Fruit fly (Drosophila melanogaster) whole organism, wandering third instar larva: ENCODE data around the gene CG5877.

Experiments
- Abd-B ChIP-seq: fragments of >200 bp; optimal IDR thresholded peaks from 2 replicates; lab custom pipeline; 2017; ENCODE audit warnings: missing biosample characterization, missing genetic modification characterization
- CG32264 ChIP-seq: fragments of 200-800 bp; sonication (Bioruptor generic); optimal IDR thresholded peaks from 2 replicates; lab custom pipeline; 2016; ENCODE audit warnings: missing biosample characterization, missing genetic modification characterization
- CG9705 ChIP-seq: fragments of 200-800 bp; sonication (Bioruptor generic); optimal IDR thresholded peaks from 2 replicates; lab custom pipeline; 2018; ENCODE audit warnings: missing biosample characterization, mild to moderate bottlenecking, missing genetic modification characterization
- CrebA ChIP-seq: fragments of 200-800 bp; sonication (Bioruptor generic); optimal IDR thresholded peaks from 2 replicates; lab custom pipeline; 2016; ENCODE audit warnings: missing biosample characterization, mild to moderate bottlenecking, missing genetic modification characterization, borderline replicate concordance
- Dfd ChIP-seq: fragments of >200 bp; optimal IDR thresholded peaks from 2 replicates; lab custom pipeline; 2017; ENCODE audit warnings: missing biosample characterization, missing genetic modification characterization
- Dif ChIP-seq: fragments of 200-275, 200-300 bp; sonication (Bioruptor generic); optimal IDR thresholded peaks from 2 replicates; lab custom pipeline; 2018; ENCODE audit warnings: missing biosample characterization, missing genetic modification characterization; ENCODE audit not compliant: partially characterized antibody
- GATAd ChIP-seq: sonication (Bioruptor generic); optimal IDR thresholded peaks from 2 replicates; lab custom pipeline; 2016; ENCODE audit warnings: missing biosample characterization, missing genetic modification characterization
- HLH106 ChIP-seq: fragments of 200-800 bp; optimal IDR thresholded peaks from 3 replicates; lab custom pipeline; 2019; ENCODE audit warnings: missing biosample characterization, mild to moderate bottlenecking, missing genetic modification characterization, moderate library complexity
- Hnf4 ChIP-seq: fragments of 200-800 bp; sonication (Bioruptor generic); optimal IDR thresholded peaks from 2 replicates; lab custom pipeline; 2016; ENCODE audit warnings: missing biosample characterization, mild to moderate bottlenecking, missing genetic modification characterization
- Hr78 ChIP-seq: fragments of >200 bp; optimal IDR thresholded peaks from 2 replicates; lab custom pipeline; 2017; ENCODE audit warnings: missing biosample characterization, missing genetic modification characterization
- Hr83 ChIP-seq: fragments of 200-300 bp; sonication (Bioruptor generic); optimal IDR thresholded peaks from 2 replicates; lab custom pipeline; 2016; ENCODE audit warnings: missing biosample characterization, mild to moderate bottlenecking, missing genetic modification characterization, moderate library complexity; ENCODE audit not compliant: poor library complexity, severe bottlenecking
- Jra ChIP-seq: sonication (Bioruptor generic); optimal IDR thresholded peaks from 2 replicates; lab custom pipeline; 2016; ENCODE audit warnings: missing biosample characterization, missing genetic modification characterization
- Mio ChIP-seq: sonication (Bioruptor generic); optimal IDR thresholded peaks from 2 replicates; lab custom pipeline; 2016; ENCODE audit warnings: missing biosample characterization, missing genetic modification characterization
- Myc ChIP-seq: fragments of >200 bp; optimal IDR thresholded peaks from 2 replicates; lab custom pipeline; 2017
- N ChIP-seq: fragments of >200 bp; optimal IDR thresholded peaks from 2 replicates; lab custom pipeline; 2018; ENCODE audit warnings: missing biosample characterization, missing external identifiers, missing genetic modification characterization
- OdsH ChIP-seq: fragments of 200-800 bp; sonication (Bioruptor generic); optimal IDR thresholded peaks from 2 replicates; lab custom pipeline; 2016; ENCODE audit warnings: missing biosample characterization, mild to moderate bottlenecking, missing genetic modification characterization
- Rel ChIP-seq, 2 experiments: fragments of 200-800 bp; sonication (Bioruptor generic) in 1 of 2; optimal IDR thresholded peaks; 2 replicates in 1 of 2; 3 replicates in 1 of 2; lab custom pipeline; 2016 to 2019; ENCODE audit warnings: mild to moderate bottlenecking in 2 of 2, missing biosample characterization in 2 of 2, missing genetic modification characterization in 2 of 2, moderate library complexity in 1 of 2
- Sp1 ChIP-seq: fragments of 200-800 bp; sonication (Bioruptor generic); optimal IDR thresholded peaks from 3 replicates; lab custom pipeline; 2019; ENCODE audit warnings: missing biosample characterization, mild to moderate bottlenecking, missing genetic modification characterization, moderate library complexity
- Vsx2 ChIP-seq: fragments of 200-300, 225-300 bp; sonication (Bioruptor generic); optimal IDR thresholded peaks from 2 replicates; lab custom pipeline; 2018; ENCODE audit warnings: missing biosample characterization, missing genetic modification characterization; ENCODE audit not compliant: partially characterized antibody
- br ChIP-seq: fragments of 200-800 bp; sonication (Bioruptor generic); optimal IDR thresholded peaks from 2 replicates; lab custom pipeline; 2016; ENCODE audit warnings: missing biosample characterization, missing genetic modification characterization
- brk ChIP-seq: fragments of 200-800 bp; sonication (Bioruptor generic); optimal IDR thresholded peaks from 2 replicates; lab custom pipeline; 2016; ENCODE audit warnings: missing biosample characterization, mild to moderate bottlenecking, missing genetic modification characterization
- dl ChIP-seq, 2 experiments: fragments of 175-275, 200-275 bp in 1 of 2; fragments of 200-275 bp in 1 of 2; sonication (Bioruptor generic); optimal IDR thresholded peaks; lab custom pipeline; 2018; ENCODE audit warnings: mild to moderate bottlenecking in 2 of 2, missing biosample characterization in 2 of 2, missing genetic modification characterization in 2 of 2, moderate library complexity in 2 of 2; ENCODE audit not compliant: partially characterized antibody in 2 of 2, insufficient read depth in 1 of 2
- dmrt93B ChIP-seq: fragments of 200-800 bp; sonication (Bioruptor generic); optimal IDR thresholded peaks from 2 replicates; lab custom pipeline; 2018; ENCODE audit warnings: missing biosample characterization, mild to moderate bottlenecking, missing genetic modification characterization
- dsf ChIP-seq: sonication (Bioruptor generic); optimal IDR thresholded peaks from 2 replicates; lab custom pipeline; 2016; ENCODE audit warnings: missing biosample characterization, missing genetic modification characterization, borderline replicate concordance
- ey ChIP-seq: fragments of 200-800 bp; sonication (Bioruptor generic); optimal IDR thresholded peaks from 2 replicates; lab custom pipeline; 2016; ENCODE audit warnings: missing biosample characterization, missing genetic modification characterization
- foxo ChIP-seq, 2 experiments: fragments of 200-800 bp; sonication (Bioruptor generic); optimal IDR thresholded peaks; 2 replicates in 1 of 2; 3 replicates in 1 of 2; lab custom pipeline; 2016 to 2017; ENCODE audit warnings: missing biosample characterization in 2 of 2, missing genetic modification characterization in 2 of 2
- fru ChIP-seq: fragments of 200-800 bp; sonication (Bioruptor generic); optimal IDR thresholded peaks from 3 replicates; lab custom pipeline; 2016; ENCODE audit warnings: missing biosample characterization, mild to moderate bottlenecking, missing genetic modification characterization
- h ChIP-seq: fragments of 200-800 bp; sonication (Bioruptor generic); optimal IDR thresholded peaks from 3 replicates; lab custom pipeline; 2016; ENCODE audit warnings: missing biosample characterization, mild to moderate bottlenecking, missing genetic modification characterization
- jim ChIP-seq: fragments of 175-275, 200-325 bp; sonication (Bioruptor generic); optimal IDR thresholded peaks from 2 replicates; lab custom pipeline; 2016; ENCODE audit warnings: missing biosample characterization, mild to moderate bottlenecking, missing genetic modification characterization
- lola ChIP-seq: fragments of >200 bp; optimal IDR thresholded peaks from 2 replicates; lab custom pipeline; 2017; ENCODE audit warnings: missing biosample characterization, missing genetic modification characterization
- pan ChIP-seq: fragments of >200 bp; optimal IDR thresholded peaks from 2 replicates; lab custom pipeline; 2017
- psq ChIP-seq: fragments of 200-800 bp; sonication (Bioruptor generic); optimal IDR thresholded peaks from 3 replicates; lab custom pipeline; 2017; ENCODE audit warnings: missing biosample characterization, mild to moderate bottlenecking, missing genetic modification characterization, moderate library complexity
- rgr ChIP-seq: fragments of 200-800 bp; sonication (Bioruptor generic); optimal IDR thresholded peaks from 3 replicates; lab custom pipeline; 2016; ENCODE audit warnings: missing biosample characterization, mild to moderate bottlenecking, missing genetic modification characterization
- sage ChIP-seq: fragments of 200-800 bp; sonication (Bioruptor generic); optimal IDR thresholded peaks from 2 replicates; lab custom pipeline; 2016; ENCODE audit warnings: missing biosample characterization, mild to moderate bottlenecking, missing genetic modification characterization
- sv ChIP-seq: fragments of 200-800 bp; sonication (Bioruptor generic); optimal IDR thresholded peaks from 3 replicates; lab custom pipeline; 2016; ENCODE audit warnings: missing biosample characterization, missing genetic modification characterization
- tai ChIP-seq: sonication (Bioruptor generic); optimal IDR thresholded peaks from 2 replicates; lab custom pipeline; 2016; ENCODE audit warnings: missing biosample characterization, missing genetic modification characterization
- usp ChIP-seq: fragments of >200 bp; optimal IDR thresholded peaks from 2 replicates; lab custom pipeline; 2017; ENCODE audit warnings: missing biosample characterization, missing genetic modification characterization
- woc ChIP-seq: sonication (Bioruptor generic); optimal IDR thresholded peaks from 2 replicates; lab custom pipeline; 2016; ENCODE audit warnings: missing biosample characterization, mild to moderate bottlenecking, missing genetic modification characterization

CG5877 gene

dm6 chrX:15323302-15323880, 30.6 kb downstream of the CG5877 start (continued):
- no peak for TF ChIP-seq dsf (GFP tag; lab: Kevin White, UChicago)
- peak; percentile 71 for TF ChIP-seq Jra
- TF ChIP-seq psq (GFP tag; lab: Kevin White, UChicago): peak; percentile 77
- peak; percentile 88 for TF ChIP-seq rgr (GFP tag; lab: Kevin White, UChicago)
- TF ChIP-seq dmrt93B: peak; percentile 66
- TF ChIP-seq Abd-B (GFP tag; lab: Kevin White, UChicago): no peak
- TF ChIP-seq Mio (GFP tag; lab: Kevin White, UChicago): peak; percentile 65
- peak; percentile 69 for TF ChIP-seq Sp1
- peak; percentile 80 for TF ChIP-seq CG9705 (GFP tag; lab: Kevin White, UChicago)
- TF ChIP-seq CG32264 (GFP tag; lab: Kevin White, UChicago): peak; percentile 55
- TF ChIP-seq Hr83 (GFP tag; lab: Kevin White, UChicago): peak; percentile 92

- no peak for TF ChIP-seq br
- no peak for TF ChIP-seq GATAd
Observed at dm6 chrX:15328148-15328718, 35.4 kb downstream of the CG5877 start, which contains the start of gene dah. Gene dah, plus strand, starts transcription at chrX:15328342.

DNA sequence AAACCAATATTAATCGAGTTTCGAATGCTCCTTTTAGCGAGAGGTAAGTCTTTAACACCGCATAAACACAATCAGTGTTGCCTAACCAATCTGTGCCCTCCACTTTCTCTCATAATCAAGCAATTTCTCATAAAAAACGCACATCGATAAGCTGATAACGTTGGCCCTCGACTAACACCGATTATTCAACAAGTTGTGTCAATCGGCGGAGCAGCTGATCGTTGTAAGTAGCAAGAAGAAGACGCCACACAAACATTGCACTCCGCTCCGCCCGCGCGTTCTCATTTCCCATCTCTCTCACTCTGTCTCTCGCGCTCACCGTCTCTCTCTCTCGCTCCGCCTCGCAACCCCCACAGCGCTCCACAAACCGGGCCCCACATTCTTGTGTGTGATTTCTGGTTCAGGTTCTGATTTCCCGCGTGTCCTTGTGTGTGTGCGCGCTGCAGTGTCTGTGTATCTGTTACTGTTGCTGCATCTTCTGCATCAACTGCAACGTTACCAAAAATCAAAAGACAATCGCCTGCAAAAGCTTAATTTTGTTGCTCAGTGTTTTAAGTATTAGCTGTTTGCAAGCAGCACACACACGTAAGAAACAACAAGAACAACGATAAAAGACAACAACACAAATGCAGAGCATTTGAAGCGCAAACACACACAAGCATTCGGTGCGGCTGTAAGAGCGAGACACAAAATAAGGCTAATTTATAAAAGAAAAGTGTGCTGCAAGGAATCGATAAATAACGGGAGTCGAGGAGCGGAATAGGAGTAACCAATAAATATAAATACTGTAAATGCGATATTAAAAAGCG, 40.4 kb downstream of the CG5877 start, which contains the start of the genes CG9114 and HDAC6:
CG9114 (minus strand) TSS at position 89 of the 809 bp plus-strand sequence.
HDAC6 (plus strand) TSS at position 245 of the 809 bp plus-strand sequence.
- TF ChIP-seq Sp1 (peak; percentile 13), ey (GFP tag; lab: Kevin White, UChicago) (no peak), br (no peak), HLH106 (tag; lab: Kevin White, UChicago) (peak; percentile 25), dsf (GFP tag; lab: Kevin White, UChicago) (no peak), Dif (peak; percentile 73), tai (GFP tag; lab: Kevin White, UChicago) (no peak), dl (GFP tag; optimal IDR thresholded peaks at IDR 0.05; lab: Kevin White, UChicago; ENCODE audit: insufficient read depth in 1 of 2, partially characterized antibody in 2 of 2) (no peak), CG32264 (GFP tag; lab: Kevin White, UChicago) (no peak), h (GFP tag; lab: Kevin White, UChicago) (peak; percentile 24), OdsH (GFP tag; lab: Kevin White, UChicago) (no peak), Hr83 (GFP tag; lab: Kevin White, UChicago) (no peak), sv (no peak), N (GFP tag; lab: Kevin White, UChicago) (peak; percentile 11), jim (GFP tag; lab: Kevin White, UChicago) (no peak), CG9705 (GFP tag; lab: Kevin White, UChicago) (no peak), usp (GFP tag; lab: Kevin White, UChicago) (no peak), woc (peak; percentile 44), rgr (GFP tag; lab: Kevin White, UChicago) (peak; percentile 13), Myc (lab: Kevin White, UChicago) (no peak), brk (no peak), fru (peak; percentile 93), foxo (GFP tag; optimal IDR thresholded peaks at IDR 0.05; lab: Kevin White, UChicago) (peak in 1 of 2 experiments; percentile 61), pan (lab: Kevin White, UChicago) (no peak), Dfd (GFP tag; lab: Kevin White, UChicago) (no peak), Abd-B (GFP tag; lab: Kevin White, UChicago) (no peak), lola (GFP tag; lab: Kevin White, UChicago) (no peak), Mio (GFP tag; lab: Kevin White, UChicago) (no peak), GATAd (no peak), Hnf4 (GFP tag; lab: Kevin White, UChicago) (no peak), psq (GFP tag; lab: Kevin White, UChicago) (peak; percentile 32), Vsx2 (GFP tag; lab: Kevin White, UChicago) (peak; percentile 71), dmrt93B (no peak), Jra (no peak), Rel (GFP tag; optimal IDR thresholded peaks at IDR 0.05; lab: Kevin White, UChicago) (no peak), Rel (tag; optimal IDR thresholded peaks at IDR 0.05; lab: Kevin White, UChicago) (peak; percentile 80), sage (GFP tag; lab: Kevin White, UChicago) (no peak), Hr78 (GFP tag; lab: Kevin White, UChicago) (no peak), CrebA (GFP tag; lab: Kevin White, UChicago) (no peak)
- TF ChIP-seq, all 38 proteins: peak for 12
